Worm (Caenorhabditis elegans) whole organism, mixed stage, embryonic: Measurements from ENCODE around the gene F15H10.10.

ENCODE experiments used
- M03D4.4 ChIP-seq: sonication (generic microtip); optimal IDR thresholded peaks from 2 replicates; lab custom pipeline; 2017; ENCODE audit warnings: mild to moderate bottlenecking, missing genetic modification characterization, missing compliant biosample characterization
- bed-3 ChIP-seq: fragments of 200-800 bp; sonication (Bioruptor generic); optimal IDR thresholded peaks from 3 replicates; lab custom pipeline; 2018; ENCODE audit warnings: mild to moderate bottlenecking, missing genetic modification characterization, moderate library complexity, missing compliant biosample characterization
- blmp-1 ChIP-seq: fragments of 150-350 bp; optimal IDR thresholded peaks from 2 replicates; lab custom pipeline; 2014; ENCODE audit warnings: missing biosample characterization, missing genetic modification characterization
- ceh-39 ChIP-seq: fragments of 150-350 bp; optimal IDR thresholded peaks from 2 replicates; lab custom pipeline; 2014; ENCODE audit warnings: missing biosample characterization, missing genetic modification characterization
- ceh-43 ChIP-seq: fragments of 200-800 bp; sonication (Bioruptor generic); optimal IDR thresholded peaks from 2 replicates; lab custom pipeline; 2018; ENCODE audit warnings: mild to moderate bottlenecking, missing genetic modification characterization, moderate library complexity, missing compliant biosample characterization
- ceh-83 ChIP-seq: fragments of 200-800 bp; sonication (Bioruptor generic); optimal IDR thresholded peaks from 2 replicates; lab custom pipeline; 2018; ENCODE audit warnings: mild to moderate bottlenecking, missing genetic modification characterization, missing compliant biosample characterization
- ces-1 ChIP-seq: fragments of 150-350 bp; optimal IDR thresholded peaks from 2 replicates; lab custom pipeline; 2014; ENCODE audit warnings: missing biosample characterization, missing genetic modification reagents, missing genetic modification characterization
- cnd-1 ChIP-seq: fragments of 200-800 bp; sonication (Bioruptor generic); optimal IDR thresholded peaks from 2 replicates; lab custom pipeline; 2018; ENCODE audit warnings: mild to moderate bottlenecking, missing genetic modification characterization, missing compliant biosample characterization
- elt-3 ChIP-seq: fragments of 150-350 bp; optimal IDR thresholded peaks from 2 replicates; lab custom pipeline; 2014; ENCODE audit warnings: missing biosample characterization, missing genetic modification characterization
- flh-1 ChIP-seq: fragments of 200-800 bp; sonication (Bioruptor generic); optimal IDR thresholded peaks from 2 replicates; lab custom pipeline; 2018; ENCODE audit warnings: mild to moderate bottlenecking, missing genetic modification characterization, moderate library complexity, missing compliant biosample characterization
- ham-2 ChIP-seq: fragments of 200-800 bp; sonication (Bioruptor generic); optimal IDR thresholded peaks from 2 replicates; lab custom pipeline; 2018; ENCODE audit warnings: mild to moderate bottlenecking, missing genetic modification characterization, missing compliant biosample characterization
- hlh-1 ChIP-seq: fragments of 150-350 bp; optimal IDR thresholded peaks from 2 replicates; lab custom pipeline; 2014; ENCODE audit warnings: missing biosample characterization, missing genetic modification reagents, missing genetic modification characterization
- lin-13 ChIP-seq: fragments of 150-350 bp; optimal IDR thresholded peaks from 2 replicates; lab custom pipeline; 2014; ENCODE audit warnings: missing biosample characterization, missing genetic modification characterization
- lin-32 ChIP-seq: fragments of 200-800 bp; sonication (Bioruptor generic); optimal IDR thresholded peaks from 2 replicates; lab custom pipeline; 2018; ENCODE audit warnings: mild to moderate bottlenecking, missing genetic modification characterization, missing compliant biosample characterization
- lsy-2 ChIP-seq: fragments of 150-350 bp; optimal IDR thresholded peaks from 2 replicates; lab custom pipeline; 2014; ENCODE audit warnings: missing biosample characterization, missing genetic modification characterization
- mab-5 ChIP-seq: fragments of 150-350 bp; optimal IDR thresholded peaks from 2 replicates; lab custom pipeline; 2014; ENCODE audit warnings: missing biosample characterization, missing genetic modification characterization
- nhr-12 ChIP-seq: fragments of 150-350 bp; optimal IDR thresholded peaks from 2 replicates; lab custom pipeline; 2014; ENCODE audit warnings: missing biosample characterization, missing genetic modification characterization
- nhr-2 ChIP-seq: fragments of 150-350 bp; optimal IDR thresholded peaks from 2 replicates; lab custom pipeline; 2014; ENCODE audit warnings: missing biosample characterization, missing genetic modification characterization
- nhr-76 ChIP-seq: sonication (generic microtip); optimal IDR thresholded peaks from 2 replicates; lab custom pipeline; 2017; ENCODE audit warnings: missing biosample characterization, missing genetic modification characterization
- pha-4 ChIP-seq: fragments of 150-350 bp; optimal IDR thresholded peaks from 2 replicates; lab custom pipeline; 2018; ENCODE audit warnings: missing biosample characterization, missing genetic modification reagents, missing genetic modification characterization
- sem-2 ChIP-seq: fragments of 200-800 bp; sonication (Bioruptor generic); optimal IDR thresholded peaks from 2 replicates; lab custom pipeline; 2018; ENCODE audit warnings: mild to moderate bottlenecking, missing genetic modification characterization, missing compliant biosample characterization
- sptf-1 ChIP-seq: sonication (generic microtip); optimal IDR thresholded peaks from 2 replicates; lab custom pipeline; 2017; ENCODE audit warnings: mild to moderate bottlenecking, missing genetic modification characterization, moderate library complexity, missing compliant biosample characterization
- tbx-8 ChIP-seq: fragments of 200-800 bp; sonication (Bioruptor generic); optimal IDR thresholded peaks from 2 replicates; lab custom pipeline; 2018; ENCODE audit warnings: mild to moderate bottlenecking, missing genetic modification characterization, moderate library complexity, missing compliant biosample characterization
- unc-120 ChIP-seq: sonication (generic microtip); optimal IDR thresholded peaks from 2 replicates; lab custom pipeline; 2017; ENCODE audit warnings: missing genetic modification characterization, missing compliant biosample characterization; ENCODE audit not compliant: poor library complexity, severe bottlenecking
- unc-39 ChIP-seq: fragments of 150-350 bp; optimal IDR thresholded peaks from 2 replicates; lab custom pipeline; 2014; ENCODE audit warnings: missing biosample characterization, missing genetic modification characterization
- unc-62 ChIP-seq: fragments of 150-350 bp; optimal IDR thresholded peaks from 2 replicates; lab custom pipeline; 2014; ENCODE audit warnings: missing biosample characterization, missing genetic modification reagents, missing genetic modification characterization
- zip-8 ChIP-seq: fragments of 150-350 bp; optimal IDR thresholded peaks from 2 replicates; lab custom pipeline; 2014; ENCODE audit warnings: missing biosample characterization, missing genetic modification characterization
- ztf-11 ChIP-seq: fragments of 150-350 bp; optimal IDR thresholded peaks from 2 replicates; lab custom pipeline; 2014; ENCODE audit warnings: missing biosample characterization, missing genetic modification characterization

Gene F15H10.10

DNA sequence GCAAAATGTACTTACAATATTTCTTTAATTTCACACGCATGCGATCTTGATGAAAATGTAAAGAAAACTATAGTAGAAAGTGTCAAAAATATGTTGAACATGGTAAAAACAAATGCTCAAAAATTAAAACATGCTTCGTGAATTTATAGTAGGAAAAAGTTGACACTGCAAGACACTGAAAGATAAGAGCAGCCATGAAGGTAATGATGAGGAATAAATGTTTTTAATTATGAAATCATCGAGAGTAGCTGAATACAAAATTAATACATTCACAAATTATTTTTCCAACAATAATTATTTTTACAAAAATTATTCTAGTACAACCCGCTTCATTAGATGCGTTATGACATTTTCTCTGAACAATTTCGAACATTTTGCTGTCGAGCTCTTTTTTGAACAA is at the start of gene F15H10.10:
TSS of gene F15H10.10 (minus strand) at position 101 of the 400 bp plus-strand sequence.
- TF ChIP-seq nhr-76 (tag; lab: Kevin White, UChicago) = no peak
- no peak for TF ChIP-seq mab-5 (tag; lab: Kevin White, UChicago)
- TF ChIP-seq ceh-83 (GFP tag; lab: Kevin White, UChicago) = no peak
- no peak for TF ChIP-seq elt-3
- TF ChIP-seq sem-2 (GFP tag; lab: Kevin White, UChicago) = no peak
- no peak for TF ChIP-seq M03D4.4 (tag; lab: Kevin White, UChicago)
- no peak for TF ChIP-seq lsy-2 (tag; lab: Kevin White, UChicago)
- no peak for TF ChIP-seq zip-8 (tag; lab: Kevin White, UChicago)
- no peak for TF ChIP-seq ceh-39 (tag; lab: Kevin White, UChicago)
- no peak for TF ChIP-seq hlh-1 (tag; lab: Kevin White, UChicago)
- no peak for TF ChIP-seq ceh-43 (GFP tag; lab: Kevin White, UChicago)
- no peak for TF ChIP-seq bed-3 (GFP tag; lab: Kevin White, UChicago)
- TF ChIP-seq sptf-1 (tag; lab: Kevin White, UChicago) = no peak
- TF ChIP-seq lin-32 = no peak
- TF ChIP-seq, all 35 proteins: peak for 0

DNA sequence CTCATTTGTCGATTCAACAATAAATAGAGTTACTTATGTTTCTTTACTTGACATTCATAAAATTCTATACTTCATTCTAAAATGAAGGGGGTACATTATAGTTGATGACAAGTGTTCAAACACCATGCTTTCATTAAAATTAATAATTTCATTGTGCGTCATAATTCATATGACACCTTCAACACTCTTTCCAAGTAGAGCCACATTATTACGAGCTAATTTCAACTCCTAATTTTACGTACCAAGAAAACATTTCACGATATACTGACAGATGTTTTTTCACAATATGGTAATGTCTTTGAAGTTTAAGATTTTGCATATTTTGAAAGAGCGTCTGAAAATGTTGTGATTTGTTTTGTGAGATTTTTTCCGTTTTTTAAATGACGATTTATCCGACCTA is 48.7 kb upstream of the F15H10.10 start:
- TF ChIP-seq sem-2 (GFP tag; lab: Kevin White, UChicago) (no peak), sptf-1 (tag; lab: Kevin White, UChicago) (no peak), nhr-2 (tag; lab: Kevin White, UChicago) (no peak), ces-1 (GFP tag; lab: Kevin White, UChicago) (no peak), mab-5 (tag; lab: Kevin White, UChicago) (no peak), nhr-12 (tag; lab: Kevin White, UChicago) (no peak), elt-3 (no peak), lin-32 (no peak), ham-2 (GFP tag; lab: Kevin White, UChicago) (no peak), unc-39 (tag; lab: Kevin White, UChicago) (no peak), ztf-11 (tag; lab: Kevin White, UChicago) (no peak), bed-3 (GFP tag; lab: Kevin White, UChicago) (no peak), zip-8 (tag; lab: Kevin White, UChicago) (no peak), tbx-8 (GFP tag; lab: Kevin White, UChicago) (no peak)
- TF ChIP-seq, all 35 proteins: peak for 0

ce11 chrV:10464746-10465145 is 47.9 kb upstream of the F15H10.10 start:
- TF ChIP-seq ceh-39 (tag; lab: Kevin White, UChicago) (no peak), pha-4 (tag; lab: Kevin White, UChicago) (no peak), hlh-1 (tag; lab: Kevin White, UChicago) (no peak), ceh-83 (GFP tag; lab: Kevin White, UChicago) (no peak), zip-8 (tag; lab: Kevin White, UChicago) (no peak), blmp-1 (no peak), flh-1 (no peak), lin-32 (no peak), sem-2 (GFP tag; lab: Kevin White, UChicago) (no peak), lin-13 (no peak), ces-1 (GFP tag; lab: Kevin White, UChicago) (no peak), nhr-12 (tag; lab: Kevin White, UChicago) (no peak), tbx-8 (GFP tag; lab: Kevin White, UChicago) (no peak)

- TF ChIP-seq lin-32 (no peak), pha-4 (tag; lab: Kevin White, UChicago) (no peak), lin-13 (no peak), nhr-12 (tag; lab: Kevin White, UChicago) (no peak), nhr-76 (tag; lab: Kevin White, UChicago) (no peak), unc-62 (GFP tag; lab: Kevin White, UChicago) (no peak)
Observed at ce11 chrV:10464160-10464559, 47.3 kb upstream of the F15H10.10 start.

- no peak for TF ChIP-seq nhr-2 (tag; lab: Kevin White, UChicago)
- TF ChIP-seq unc-120 (tag; lab: Kevin White, UChicago) = no peak
- no peak for TF ChIP-seq ceh-39 (tag; lab: Kevin White, UChicago)
- no peak for TF ChIP-seq lsy-2 (tag; lab: Kevin White, UChicago)
- no peak for TF ChIP-seq unc-62 (GFP tag; lab: Kevin White, UChicago)
- TF ChIP-seq cnd-1 (tag; lab: Kevin White, UChicago) = no peak
Observed at ce11 chrV:10463276-10463675, 46.5 kb upstream of the F15H10.10 start, which contains the start of gene F22E12.3. F22E12.3 (minus strand) TSS chrV:10463376.

- TF ChIP-seq ceh-43 (GFP tag; lab: Kevin White, UChicago) (no peak), mab-5 (tag; lab: Kevin White, UChicago) (no peak), lin-13 (no peak), zip-8 (tag; lab: Kevin White, UChicago) (no peak), bed-3 (GFP tag; lab: Kevin White, UChicago) (no peak)
- TF ChIP-seq, all 35 proteins: peak for 0
Observed at ce11 chrV:10462066-10462465, 45.2 kb upstream of the F15H10.10 start, which contains the start of gene chw-1. chw-1 (plus strand) TSS chrV:10462282.
